Fruit fly (Drosophila melanogaster) whole organism, embryonic: ENCODE results near the gene Ns1.

ENCODE experiments used
- Awh ChIP-seq: fragments of 200-800 bp; sonication (Bioruptor generic); IDR thresholded peaks from 2 replicates; pipeline ENCODE4, ENCODE4 v1.3.6; 2022; ENCODE audit warnings: missing biosample characterization, missing genetic modification characterization
- B-H1 ChIP-seq: fragments of 200-800 bp; sonication (Bioruptor generic); IDR thresholded peaks from 3 replicates; pipeline ENCODE4 v1.3.6; 2022; ENCODE audit warnings: missing biosample characterization, missing genetic modification characterization
- B-H2 ChIP-seq: fragments of 200-800 bp; sonication (Bioruptor generic); optimal IDR thresholded peaks from 2 replicates; lab custom pipeline; 2018; ENCODE audit warnings: missing biosample characterization, mild to moderate bottlenecking, missing genetic modification characterization
- Blimp-1 ChIP-seq: fragments of 200-800 bp; sonication (Bioruptor generic); optimal IDR thresholded peaks from 3 replicates; lab custom pipeline; 2018; ENCODE audit warnings: missing biosample characterization, missing genetic modification characterization, mild to moderate bottlenecking, moderate library complexity, missing genetic modification reagents
- Bteb2 ChIP-seq: fragments of 200-800 bp; sonication (Bioruptor generic); optimal IDR thresholded peaks from 2 replicates; lab custom pipeline; 2016; ENCODE audit warnings: missing biosample characterization, missing genetic modification characterization
- CG11696 ChIP-seq: fragments of 200-800 bp; sonication (Bioruptor generic); IDR thresholded peaks from 2 replicates; pipeline ENCODE4 v1.3.6; 2022; ENCODE audit warnings: missing biosample characterization, missing genetic modification characterization
- CG12299 ChIP-seq: fragments of 200-800 bp; sonication (Bioruptor generic); optimal IDR thresholded peaks from 2 replicates; lab custom pipeline; 2018; ENCODE audit warnings: missing biosample characterization, mild to moderate bottlenecking, missing genetic modification characterization
- CG12391 ChIP-seq: fragments of 200-800 bp; sonication (Bioruptor generic); optimal IDR thresholded peaks from 3 replicates; lab custom pipeline; 2018; ENCODE audit warnings: missing biosample characterization, mild to moderate bottlenecking, missing genetic modification characterization, moderate library complexity
- CG13123 ChIP-seq: fragments of 200-800 bp; sonication (Bioruptor generic); optimal IDR thresholded peaks from 2 replicates; lab custom pipeline; 2016; ENCODE audit warnings: missing biosample characterization, missing genetic modification characterization
- CG16779 ChIP-seq: fragments of 200-800 bp; sonication (Bioruptor generic); IDR thresholded peaks from 2 replicates; pipeline ENCODE4 v1.3.6; 2022; ENCODE audit warnings: missing biosample characterization, missing genetic modification characterization
- CG16863 ChIP-seq: fragments of 200-800 bp; sonication (Bioruptor generic); optimal IDR thresholded peaks from 3 replicates; lab custom pipeline; 2016; ENCODE audit warnings: missing biosample characterization, missing genetic modification characterization
- CG18262 ChIP-seq: fragments of 200-800 bp; optimal IDR thresholded peaks from 3 replicates; lab custom pipeline; 2019; ENCODE audit warnings: missing biosample characterization, mild to moderate bottlenecking, missing genetic modification characterization, moderate library complexity
- CG2678 ChIP-seq: fragments of 200-800 bp; sonication (Bioruptor generic); optimal IDR thresholded peaks from 3 replicates; lab custom pipeline; 2019; ENCODE audit warnings: missing biosample characterization, mild to moderate bottlenecking, missing genetic modification characterization, moderate library complexity
- CG32767 ChIP-seq: fragments of 200-800 bp; sonication (Bioruptor generic); IDR thresholded peaks from 2 replicates; pipeline ENCODE4 v1.3.6; 2022; ENCODE audit warnings: missing biosample characterization, missing genetic modification characterization
- CG3847 ChIP-seq: fragments of 200-800 bp; sonication (Bioruptor generic); IDR thresholded peaks from 2 replicates; pipeline ENCODE4 v1.3.6; 2022; ENCODE audit warnings: missing biosample characterization, missing genetic modification characterization
- CG5180 ChIP-seq: fragments of 200-800 bp; sonication (Bioruptor generic); optimal IDR thresholded peaks from 3 replicates; lab custom pipeline; 2017; ENCODE audit warnings: missing biosample characterization, missing genetic modification characterization, mild to moderate bottlenecking, moderate library complexity, missing genetic modification reagents
- CG6654 ChIP-seq: fragments of 200-800 bp; sonication (Bioruptor generic); optimal IDR thresholded peaks from 2 replicates; lab custom pipeline; 2017; ENCODE audit warnings: missing biosample characterization, mild to moderate bottlenecking, missing genetic modification characterization
- CG8924 ChIP-seq: fragments of 200-800 bp; optimal IDR thresholded peaks from 3 replicates; lab custom pipeline; 2019; ENCODE audit warnings: missing biosample characterization, mild to moderate bottlenecking, missing genetic modification characterization, moderate library complexity
- CG9437 ChIP-seq: fragments of 200-800 bp; sonication (Bioruptor generic); optimal IDR thresholded peaks from 2 replicates; lab custom pipeline; 2018; ENCODE audit warnings: missing biosample characterization, mild to moderate bottlenecking, missing genetic modification characterization
- CG9609 ChIP-seq: fragments of 200-800 bp; sonication (Bioruptor generic); optimal IDR thresholded peaks from 3 replicates; lab custom pipeline; 2016; ENCODE audit warnings: missing biosample characterization, missing genetic modification characterization
- CG9797 ChIP-seq: fragments of 200-800 bp; sonication (Bioruptor generic); optimal IDR thresholded peaks from 3 replicates; lab custom pipeline; 2018; ENCODE audit warnings: missing biosample characterization, mild to moderate bottlenecking, missing genetic modification characterization
- Camta ChIP-seq: fragments of 200-800 bp; sonication (Bioruptor generic); optimal IDR thresholded peaks from 2 replicates; lab custom pipeline; 2016; ENCODE audit warnings: missing biosample characterization, missing genetic modification characterization
- Dbx ChIP-seq: fragments of 200-800 bp; sonication (Bioruptor generic); IDR thresholded peaks from 3 replicates; pipeline ENCODE4 v1.3.6; 2022; ENCODE audit warnings: missing biosample characterization, missing genetic modification characterization
- Dip2 ChIP-seq: fragments of 200-800 bp; sonication (Bioruptor generic); IDR thresholded peaks from 2 replicates; pipeline ENCODE4 v1.3.6; 2022; ENCODE audit warnings: missing biosample characterization, missing genetic modification characterization
- Dref ChIP-seq: fragments of 200-800 bp; sonication (Bioruptor generic); IDR thresholded peaks from 2 replicates; pipeline ENCODE4 v1.3.6; 2022; ENCODE audit warnings: missing biosample characterization, missing genetic modification characterization
- ERR ChIP-seq: fragments of 200-800 bp; sonication (Bioruptor generic); optimal IDR thresholded peaks from 2 replicates; lab custom pipeline; 2016; ENCODE audit warnings: missing biosample characterization, missing genetic modification characterization
- Hr3 ChIP-seq: fragments of 200-800 bp; sonication (Bioruptor generic); optimal IDR thresholded peaks from 3 replicates; lab custom pipeline; 2016; ENCODE audit warnings: missing biosample characterization, missing genetic modification characterization
- Lhr ChIP-seq: fragments of 200-800 bp; sonication (Bioruptor generic); optimal IDR thresholded peaks from 3 replicates; lab custom pipeline; 2017; ENCODE audit warnings: mild to moderate bottlenecking, missing biosample characterization, missing genetic modification reagents, missing genetic modification characterization
- NFAT ChIP-seq: fragments of 200-800 bp; sonication (Bioruptor generic); IDR thresholded peaks from 2 replicates; pipeline ENCODE4 v1.3.6; 2022; ENCODE audit warnings: missing biosample characterization, missing genetic modification characterization
- Pdp1 ChIP-seq, 2 experiments: fragments of 200-800 bp; sonication (Bioruptor generic); optimal IDR thresholded peaks; 3 replicates each; lab custom pipeline; 2016; ENCODE audit warnings: missing biosample characterization in 2 of 2, missing genetic modification characterization in 2 of 2, mild to moderate bottlenecking in 1 of 2, moderate library complexity in 1 of 2
- Rfx ChIP-seq: fragments of 200-800 bp; sonication (Bioruptor generic); IDR thresholded peaks from 2 replicates; pipeline ENCODE4 v1.3.6; 2022; ENCODE audit warnings: missing biosample characterization, missing genetic modification characterization
- ab ChIP-seq: fragments of 200-800 bp; sonication (Bioruptor generic); optimal IDR thresholded peaks from 2 replicates; lab custom pipeline; 2016; ENCODE audit warnings: missing biosample characterization, missing genetic modification characterization
- amos ChIP-seq: fragments of 200-800 bp; sonication (Bioruptor generic); IDR thresholded peaks from 2 replicates; pipeline ENCODE4 v1.3.6; 2022; ENCODE audit warnings: missing biosample characterization, missing genetic modification characterization; ENCODE audit not compliant: partially characterized antibody
- bbx ChIP-seq: fragments of 200-800 bp; sonication (Bioruptor generic); IDR thresholded peaks from 2 replicates; pipeline ENCODE4 v1.3.6; 2022; ENCODE audit warnings: missing biosample characterization, missing genetic modification characterization; ENCODE audit not compliant: partially characterized antibody
- caup ChIP-seq: fragments of 200-800 bp; sonication (Bioruptor generic); optimal IDR thresholded peaks from 3 replicates; lab custom pipeline; 2017; ENCODE audit warnings: missing biosample characterization, mild to moderate bottlenecking, missing genetic modification characterization, moderate library complexity; ENCODE audit not compliant: severe bottlenecking
- chm ChIP-seq: fragments of 200-800 bp; sonication (Bioruptor generic); IDR thresholded peaks from 2 replicates; pipeline ENCODE4 v1.3.6; 2022; ENCODE audit warnings: missing biosample characterization, missing genetic modification characterization
- chn ChIP-seq: fragments of 200-800 bp; sonication (Bioruptor generic); optimal IDR thresholded peaks from 2 replicates; lab custom pipeline; 2016; ENCODE audit warnings: missing biosample characterization, missing genetic modification characterization
- dpn ChIP-seq, 2 experiments: fragments of 200-800 bp; sonication (Bioruptor generic); optimal IDR thresholded peaks; 3 replicates each; lab custom pipeline; 2016; ENCODE audit warnings: missing biosample characterization in 2 of 2, missing genetic modification characterization in 2 of 2
- eve ChIP-seq, 2 experiments: fragments of >200 bp; optimal IDR thresholded peaks; 2 replicates each; lab custom pipeline; 2017; ENCODE audit warnings: missing biosample characterization in 2 of 2, missing genetic modification characterization in 2 of 2
- jumu ChIP-seq: fragments of 200-800 bp; sonication (Bioruptor generic); optimal IDR thresholded peaks from 3 replicates; lab custom pipeline; 2016; ENCODE audit warnings: missing biosample characterization, missing genetic modification characterization
- lilli ChIP-seq: fragments of 200-800 bp; sonication (Bioruptor generic); optimal IDR thresholded peaks from 3 replicates; lab custom pipeline; 2016; ENCODE audit warnings: missing biosample characterization, missing genetic modification characterization
- onecut ChIP-seq: fragments of 200-800 bp; sonication (Bioruptor generic); IDR thresholded peaks from 2 replicates; pipeline ENCODE4 v1.3.6; 2022; ENCODE audit warnings: missing biosample characterization, missing genetic modification characterization
- pita ChIP-seq: fragments of 200-800 bp; sonication (Bioruptor generic); optimal IDR thresholded peaks from 2 replicates; lab custom pipeline; 2017; ENCODE audit warnings: missing biosample characterization, mild to moderate bottlenecking, missing genetic modification characterization
- prd ChIP-seq, 3 experiments: fragments of >200 bp in 2 of 3; fragments of 200-800 bp in 1 of 3; sonication (Bioruptor generic) in 1 of 3; optimal IDR thresholded peaks in 2 of 3; IDR thresholded peaks in 1 of 3; 2 replicates in 2 of 3; 3 replicates in 1 of 3; pipeline versions ENCODE4 v1.3.6 to Lab custom; 2017 to 2022; ENCODE audit warnings: missing biosample characterization in 1 of 3, missing genetic modification characterization in 1 of 3
- psq ChIP-seq: fragments of 200-800 bp; sonication (Bioruptor generic); optimal IDR thresholded peaks from 2 replicates; lab custom pipeline; 2017; ENCODE audit warnings: missing biosample characterization, missing genetic modification characterization
- repo ChIP-seq: fragments of 200-800 bp; sonication (Bioruptor generic); optimal IDR thresholded peaks from 2 replicates; lab custom pipeline; 2016; ENCODE audit warnings: missing biosample characterization, missing genetic modification characterization
- salm ChIP-seq: fragments of 200-800 bp; sonication (Bioruptor generic); optimal IDR thresholded peaks from 2 replicates; lab custom pipeline; 2018; ENCODE audit warnings: missing biosample characterization, mild to moderate bottlenecking, missing genetic modification characterization
- sc ChIP-seq, 3 experiments: fragments of >200 bp in 2 of 3; fragments of 200-800 bp in 1 of 3; sonication (Bioruptor generic) in 1 of 3; optimal IDR thresholded peaks; 2 replicates in 2 of 3; 3 replicates in 1 of 3; lab custom pipeline; 2017; ENCODE audit warnings: mild to moderate bottlenecking in 1 of 3, missing biosample characterization in 1 of 3, missing genetic modification characterization in 1 of 3, missing genetic modification reagents in 1 of 3
- tna ChIP-seq: fragments of 200-800 bp; sonication (Bioruptor generic); IDR thresholded peaks from 2 replicates; pipeline ENCODE4 v1.3.6; 2022; ENCODE audit warnings: missing biosample characterization, missing genetic modification characterization; ENCODE audit not compliant: partially characterized antibody
- zen2 ChIP-seq: fragments of 200-800 bp; sonication (Bioruptor generic); IDR thresholded peaks from 3 replicates; pipeline ENCODE4 v1.3.6; 2022; ENCODE audit warnings: missing biosample characterization, missing genetic modification characterization; ENCODE audit not compliant: partially characterized antibody

Ns1 gene

dm6 chr3R:17020956-17021355 lies 51.5 kb downstream of the Ns1 start, which contains the start of gene Adsl (continued):
- TF ChIP-seq tna (GFP tag; lab: Robert Waterston, UW) (no peak), caup (GFP tag; lab: Kevin White, UChicago) (peak; percentile 89), Lhr (GFP tag; lab: Kevin White, UChicago) (peak; percentile 65), onecut (GFP tag; lab: Robert Waterston, UW) (peak; percentile 61), CG32767 (GFP tag; lab: Robert Waterston, UW) (peak; percentile 35; the same call in 1 of the 2 replicates), CG12299 (tag; lab: Kevin White, UChicago) (peak; percentile 45), Rfx (GFP tag; lab: Robert Waterston, UW) (no peak; the same call in none of the 2 replicates), salm (peak; percentile 55), chn (GFP tag; lab: Kevin White, UChicago) (no peak), CG5180 (GFP tag; lab: Kevin White, UChicago) (peak; percentile 49), B-H2 (GFP tag; lab: Kevin White, UChicago) (no peak), CG8924 (tag; lab: Kevin White, UChicago) (peak; percentile 41), bbx (GFP tag; lab: Robert Waterston, UW) (peak; percentile 25; the same call in 1 of the 2 replicates), ab (GFP tag; lab: Kevin White, UChicago) (no peak), Pdp1 (GFP tag; optimal IDR thresholded peaks at IDR 0.05; lab: Kevin White, UChicago) (peak in 1 of 2 experiments; percentile 84), Camta (GFP tag; lab: Kevin White, UChicago) (peak; percentile 41), lilli (GFP tag; lab: Kevin White, UChicago) (no peak), dpn (GFP tag; optimal IDR thresholded peaks at IDR 0.05; lab: Kevin White, UChicago) (peak; percentile 2 to 9), jumu (GFP tag; lab: Kevin White, UChicago) (no peak), B-H1 (GFP tag; lab: Robert Waterston, UW) (no peak; the same call in 2 of the 3 replicates), Dbx (GFP tag; lab: Robert Waterston, UW) (peak; percentile 35; the same call in 1 of the 3 replicates), chm (no peak), Dip2 (no peak), CG16779 (GFP tag; lab: Robert Waterston, UW) (no peak), Dref (GFP tag; lab: Robert Waterston, UW) (no peak), prd (optimal IDR thresholded peaks at IDR 0.05; lab: Kevin White, UChicago) (no peak), prd (GFP tag; IDR thresholded peaks at IDR 0.05; lab: Robert Waterston, UW) (no peak), CG11696 (no peak), CG9437 (GFP tag; lab: Kevin White, UChicago) (peak; percentile 65), zen2 (GFP tag; lab: Robert Waterston, UW) (no peak), amos (GFP tag; lab: Robert Waterston, UW) (no peak), Hr3 (GFP tag; lab: Kevin White, UChicago) (no peak), Bteb2 (GFP tag; lab: Kevin White, UChicago) (no peak), CG18262 (no peak), CG3847 (GFP tag; lab: Robert Waterston, UW) (no peak), CG2678 (tag; lab: Kevin White, UChicago) (no peak), CG16863 (GFP tag; lab: Kevin White, UChicago) (no peak), NFAT (GFP tag; lab: Robert Waterston, UW) (peak; percentile 8; the same call in 1 of the 2 replicates), sc (optimal IDR thresholded peaks at IDR 0.05; lab: Kevin White, UChicago) (no peak), sc (GFP tag; optimal IDR thresholded peaks at IDR 0.05; lab: Kevin White, UChicago) (peak; percentile 67), CG13123 (no peak), CG6654 (GFP tag; lab: Kevin White, UChicago) (peak; percentile 7), pita (no peak), ERR (GFP tag; lab: Kevin White, UChicago) (no peak), Awh (no peak), CG9797 (peak; percentile 86), CG12391 (peak; percentile 72), Blimp-1 (GFP tag; lab: Kevin White, UChicago) (no peak), eve (GFP tag; optimal IDR thresholded peaks at IDR 0.05; lab: Kevin White, UChicago) (no peak), CG9609 (GFP tag; lab: Kevin White, UChicago) (peak; percentile 5), repo (peak; percentile 40), psq (GFP tag; lab: Kevin White, UChicago) (no peak)
